Fruit fly (Drosophila melanogaster) Kc167 (cell line): ENCODE measurements around the gene Invadolysin.

Experiments
- Sin3A ChIP-seq: fragments of >200 bp; optimal IDR thresholded peaks from 2 replicates; lab custom pipeline; 2018; ENCODE audit warnings: missing external identifiers
- insv ChIP-seq: fragments of >200 bp; optimal IDR thresholded peaks from 3 replicates; lab custom pipeline; 2018; ENCODE audit warnings: missing external identifiers

dm6 chr3R:10111150-10111814 lies 33.2 kb upstream of the Invadolysin start:
- TF ChIP-seq insv: no peak
- no peak for TF ChIP-seq Sin3A (lab: Kevin White, UChicago)
